Worm (Caenorhabditis elegans): ENCODE measurements around the gene K12B6.9.

ce11 chrV:6303471-6303870 lies 11.0 kb upstream of the K12B6.9 start, which contains the start of gene sago-1:
- TF ChIP-seq ztf-26 (tag; optimal IDR thresholded peaks at IDR 0.05): no peak
- no peak for TF ChIP-seq lin-40 (tag; optimal IDR thresholded peaks at IDR 0.05)
